Worm (Caenorhabditis elegans): ENCODE results near the gene Y66H1A.8.

Gene Y66H1A.8

DNA sequence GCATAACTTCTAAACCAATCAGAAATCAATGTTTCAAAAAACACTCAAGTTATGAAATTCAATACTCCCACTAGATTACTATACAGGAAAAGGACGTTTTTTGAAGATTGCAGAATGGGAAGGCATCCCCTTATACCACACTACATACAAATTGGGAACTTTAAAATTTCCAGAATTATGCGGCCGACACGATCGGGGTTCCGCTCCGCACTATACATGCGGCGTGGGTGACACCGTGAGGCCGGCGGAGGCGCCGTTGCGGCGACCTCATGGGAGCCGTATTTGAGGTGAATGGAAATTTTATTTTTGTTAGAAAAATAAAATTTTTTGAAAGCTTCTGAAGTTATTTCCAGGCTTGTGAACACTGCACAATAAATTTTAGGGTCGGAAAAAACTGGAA is 13.6 kb upstream of the Y66H1A.8 start:
- TF ChIP-seq jun-1 (tag; optimal IDR thresholded peaks at IDR 0.05) = no peak
- TF ChIP-seq ztf-11 (tag; optimal IDR thresholded peaks at IDR 0.05) = no peak
- no peak for TF ChIP-seq nhr-12 (tag; optimal IDR thresholded peaks at IDR 0.05)
- no peak for TF ChIP-seq nhr-67 (tag; optimal IDR thresholded peaks at IDR 0.05)
- no peak for TF ChIP-seq ceh-16 (tag; optimal IDR thresholded peaks at IDR 0.05)
- no peak for TF ChIP-seq ceh-28 (tag; optimal IDR thresholded peaks at IDR 0.05)
- TF ChIP-seq egl-27 (tag; optimal IDR thresholded peaks at IDR 0.05) = no peak

DNA sequence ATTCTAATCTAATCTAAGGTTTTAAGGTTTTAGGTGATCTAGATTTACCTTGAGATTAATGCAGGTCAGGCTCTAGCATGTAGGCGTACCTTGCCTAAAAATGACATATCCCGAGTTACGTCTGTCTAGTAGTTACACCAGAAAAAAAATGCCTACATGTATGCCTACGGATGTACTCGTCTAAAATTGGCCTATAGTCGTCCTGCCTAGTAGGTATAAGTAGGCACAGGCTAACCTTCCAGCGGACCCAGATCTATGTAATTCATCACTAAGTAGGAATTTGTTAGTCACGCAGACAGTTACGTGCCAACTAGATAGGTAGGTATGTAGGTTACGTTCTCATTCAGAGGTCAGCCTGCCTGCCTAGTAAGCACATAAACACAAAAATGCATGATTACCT is 12.6 kb upstream of the Y66H1A.8 start:
- TF ChIP-seq egl-5 (tag; optimal IDR thresholded peaks at IDR 0.05) = no peak
- TF ChIP-seq tbx-2 (tag; optimal IDR thresholded peaks at IDR 0.05) = no peak
- no peak for TF ChIP-seq elt-3 (tag; optimal IDR thresholded peaks at IDR 0.05)
- TF ChIP-seq sea-2 (GFP tag; optimal IDR thresholded peaks at IDR 0.05) = no peak

DNA sequence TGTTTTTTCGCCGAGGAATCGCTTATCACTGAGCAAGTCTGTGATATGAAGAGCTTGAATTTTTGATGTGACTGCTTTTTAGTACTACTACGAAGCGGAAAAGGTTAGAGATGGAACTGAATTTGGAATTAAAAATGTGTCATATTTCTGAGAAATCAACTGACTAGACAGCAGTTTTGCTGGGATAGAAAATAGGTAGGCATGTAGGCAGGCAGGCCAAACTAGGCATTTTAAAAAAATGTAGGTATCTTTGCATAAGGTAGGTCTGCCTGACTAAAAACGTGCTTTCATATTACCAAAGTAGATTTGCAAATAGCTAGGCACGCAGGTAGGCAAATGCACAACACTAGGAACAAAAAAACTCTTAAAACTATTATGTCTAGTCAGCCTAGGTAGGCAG is 11.9 kb upstream of the Y66H1A.8 start:
- TF ChIP-seq nhr-12 (tag; optimal IDR thresholded peaks at IDR 0.05) (no peak), unc-39 (tag; optimal IDR thresholded peaks at IDR 0.05) (no peak), nhr-23 (tag; optimal IDR thresholded peaks at IDR 0.05) (no peak), daf-12 (tag; optimal IDR thresholded peaks at IDR 0.05) (no peak), nhr-237 (tag; optimal IDR thresholded peaks at IDR 0.05) (no peak), nfya-1 (tag; optimal IDR thresholded peaks at IDR 0.05; ENCODE audit: insufficient read depth) (no peak), elt-1 (tag; optimal IDR thresholded peaks at IDR 0.05) (no peak), snpc-4 (tag; optimal IDR thresholded peaks at IDR 0.05) (no peak), aly-2 (tag; optimal IDR thresholded peaks at IDR 0.05) (no peak), fos-1 (tag; optimal IDR thresholded peaks at IDR 0.05) (no peak), nhr-11 (tag; optimal IDR thresholded peaks at IDR 0.05) (no peak)

DNA sequence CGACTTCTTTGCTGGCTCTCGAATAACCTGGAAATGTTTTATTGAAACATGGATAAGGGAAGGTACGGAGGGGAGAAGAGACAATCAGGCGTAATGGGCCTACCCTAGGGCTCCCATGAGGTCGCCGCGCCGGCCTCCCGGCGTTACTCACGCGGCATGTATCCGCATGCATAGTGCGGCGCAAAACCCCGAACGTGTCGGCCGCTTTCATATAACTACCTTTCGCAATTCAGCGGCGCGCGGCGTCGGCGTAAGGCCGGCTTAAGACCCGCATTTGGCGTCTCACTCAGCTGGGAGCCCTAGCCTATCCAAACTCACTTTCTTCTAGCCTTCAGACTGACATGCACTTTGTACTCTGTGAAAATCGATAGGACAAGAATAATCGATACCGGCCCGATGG is 7.3 kb upstream of the Y66H1A.8 start:
- TF ChIP-seq ztf-4 (tag; optimal IDR thresholded peaks at IDR 0.05) (no peak), ztf-11 (tag; optimal IDR thresholded peaks at IDR 0.05) (no peak), jun-1 (tag; optimal IDR thresholded peaks at IDR 0.05) (no peak), ZK546.5 (tag; optimal IDR thresholded peaks at IDR 0.05) (no peak), R02D3.7 (tag; optimal IDR thresholded peaks at IDR 0.05) (no peak), lin-39 (tag; optimal IDR thresholded peaks at IDR 0.05) (no peak), zag-1 (tag; optimal IDR thresholded peaks at IDR 0.05) (no peak), unc-39 (tag; optimal IDR thresholded peaks at IDR 0.05) (no peak), ceh-9 (tag; optimal IDR thresholded peaks at IDR 0.05) (no peak), egl-5 (tag; optimal IDR thresholded peaks at IDR 0.05) (no peak), ceh-82 (tag; optimal IDR thresholded peaks at IDR 0.05) (no peak), elt-1 (tag; optimal IDR thresholded peaks at IDR 0.05) (no peak), lsy-12 (tag; optimal IDR thresholded peaks at IDR 0.05) (no peak), nhr-77 (tag; optimal IDR thresholded peaks at IDR 0.05) (no peak), ceh-28 (tag; optimal IDR thresholded peaks at IDR 0.05) (no peak)

DNA sequence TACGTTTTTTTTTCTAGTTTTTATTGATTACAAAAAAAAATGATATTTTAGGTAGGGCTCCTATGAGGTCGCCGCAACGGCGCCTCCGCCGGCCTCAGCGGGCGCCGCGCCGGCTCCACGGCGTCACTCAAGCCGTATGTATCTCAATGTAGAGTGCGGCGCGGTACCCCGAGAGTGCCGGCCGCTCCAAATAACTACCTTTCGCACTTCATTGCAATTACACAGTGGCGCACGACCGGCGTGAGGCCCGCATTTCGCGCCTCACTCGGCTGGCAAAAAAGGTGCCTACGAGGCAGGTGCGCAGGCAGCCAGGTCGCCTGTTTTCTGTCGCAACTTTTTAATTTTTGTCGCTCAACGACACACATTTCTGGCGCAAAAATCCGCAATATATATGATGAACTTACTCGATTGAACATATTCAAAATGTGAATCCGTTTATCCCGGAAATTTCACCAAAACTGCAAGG is 5.9 kb upstream of the Y66H1A.8 start, which contains the start of gene M04G7.2:
M04G7.2 (minus strand) TSS at position 416 of the 466 bp plus-strand sequence.
- no peak for TF ChIP-seq unc-39 (tag; optimal IDR thresholded peaks at IDR 0.05)
- TF ChIP-seq R02D3.7 (tag; optimal IDR thresholded peaks at IDR 0.05) = no peak
- no peak for TF ChIP-seq sea-2 (GFP tag; optimal IDR thresholded peaks at IDR 0.05)
- TF ChIP-seq lin-15B (tag; optimal IDR thresholded peaks at IDR 0.05) = no peak
- no peak for TF ChIP-seq lsy-12 (tag; optimal IDR thresholded peaks at IDR 0.05)
- TF ChIP-seq mdl-1 (tag; optimal IDR thresholded peaks at IDR 0.05) = no peak
- no peak for TF ChIP-seq nhr-25 (tag; optimal IDR thresholded peaks at IDR 0.05)
- TF ChIP-seq mml-1 (tag; optimal IDR thresholded peaks at IDR 0.05) = no peak

DNA sequence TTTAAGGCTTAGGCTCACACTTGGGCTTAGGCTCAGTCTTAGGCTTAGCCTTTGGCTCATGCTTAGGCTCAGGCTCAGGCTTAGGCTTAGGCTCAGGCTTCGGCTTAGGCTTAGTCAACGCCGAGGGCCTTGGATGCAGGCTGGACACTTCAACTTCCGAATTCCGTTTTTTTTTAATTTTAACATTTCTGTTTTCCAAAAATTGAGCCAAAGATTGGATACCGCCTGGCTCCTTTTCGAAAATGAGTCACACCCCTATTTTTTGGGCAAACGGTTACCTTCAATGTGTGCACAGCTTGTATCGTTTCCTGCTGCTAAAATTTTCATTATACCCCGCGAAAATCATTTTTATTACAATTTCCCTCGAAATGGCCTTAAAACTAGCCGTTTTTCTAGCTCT is 768 bp upstream of the Y66H1A.8 start, which contains the start of gene M04G7.1:
M04G7.1 (plus strand) TSS at position 301 of the 400 bp plus-strand sequence.
- TF ChIP-seq sea-2 (GFP tag; optimal IDR thresholded peaks at IDR 0.05) (no peak), nhr-25 (tag; optimal IDR thresholded peaks at IDR 0.05) (no peak), hmg-11 (tag; optimal IDR thresholded peaks at IDR 0.05) (no peak), fos-1 (tag; optimal IDR thresholded peaks at IDR 0.05) (no peak), zag-1 (tag; optimal IDR thresholded peaks at IDR 0.05) (no peak), lsy-12 (tag; optimal IDR thresholded peaks at IDR 0.05) (no peak), nhr-28 (tag; optimal IDR thresholded peaks at IDR 0.05) (no peak), ama-1 (optimal IDR thresholded peaks at IDR 0.05) (no peak), ztf-11 (tag; optimal IDR thresholded peaks at IDR 0.05) (no peak), ztf-4 (tag; optimal IDR thresholded peaks at IDR 0.05) (no peak), pha-4 (tag; optimal IDR thresholded peaks at IDR 0.05) (no peak)

Measured in whole organism, L3 larva.